Worm (Caenorhabditis elegans) whole organism, L4 larva: ENCODE data around the gene cutl-17.
A peak's percentile ranks its signal among the peaks of the same experiment; 100 is the strongest.

ENCODE experiments used
- F26F4.8 ChIP-seq: fragments of 200-800 bp; sonication (Bioruptor generic); conservative IDR thresholded peaks from 2 replicates; pipeline ENCODE4 v1.3.6; 2022; ENCODE audit warnings: missing genetic modification characterization, missing compliant biosample characterization
- F44E2.7 ChIP-seq: fragments of 200-800 bp; sonication (Bioruptor generic); IDR thresholded peaks from 2 replicates; pipeline ENCODE4 v2.1.2; 2022; ENCODE audit warnings: missing genetic modification characterization, missing compliant biosample characterization
- F49E8.2 ChIP-seq: sonication (generic microtip); optimal IDR thresholded peaks from 2 replicates; lab custom pipeline; 2016; ENCODE audit warnings: missing compliant biosample characterization, mild to moderate bottlenecking, missing genetic modification characterization, borderline replicate concordance
- T20F7.1 ChIP-seq: fragments of 200-800 bp; sonication (Bioruptor generic); optimal IDR thresholded peaks from 2 replicates; lab custom pipeline; 2018; ENCODE audit warnings: mild to moderate bottlenecking, missing genetic modification characterization, missing compliant biosample characterization
- Y105C5A.15 ChIP-seq: fragments of 200-800 bp; sonication (Bioruptor generic); IDR thresholded peaks from 2 replicates; pipeline ENCODE4 v1.3.6; 2022; ENCODE audit warnings: missing genetic modification characterization, missing compliant biosample characterization
- Y5F2A.4 ChIP-seq: fragments of 200-800 bp; sonication (Bioruptor generic); optimal IDR thresholded peaks from 2 replicates; lab custom pipeline; 2018; ENCODE audit warnings: mild to moderate bottlenecking, missing genetic modification characterization, missing compliant biosample characterization
- aha-1 ChIP-seq: fragments of 150-350 bp; peaks from one replicate; lab custom pipeline; 2014; ENCODE audit warnings: missing biosample characterization, missing genetic modification characterization
- attf-4 ChIP-seq: sonication (generic microtip); optimal IDR thresholded peaks from 3 replicates; lab custom pipeline; 2017; ENCODE audit warnings: missing biosample characterization, missing genetic modification characterization
- ceh-20 ChIP-seq: fragments of 200-800 bp; sonication (Bioruptor generic); IDR thresholded peaks from 2 replicates; pipeline ENCODE4 v1.3.6; 2022; ENCODE audit warnings: missing genetic modification reagents, missing genetic modification characterization, missing compliant biosample characterization
- ceh-32 ChIP-seq: sonication (generic microtip); optimal IDR thresholded peaks from 2 replicates; lab custom pipeline; 2016; ENCODE audit warnings: mild to moderate bottlenecking, missing genetic modification characterization, missing compliant biosample characterization; ENCODE audit not compliant: poor library complexity
- ceh-44 ChIP-seq: fragments of 200-800 bp; sonication (Bioruptor generic); IDR thresholded peaks from 2 replicates; pipeline ENCODE4 v1.3.6; 2022; ENCODE audit warnings: missing genetic modification reagents, missing genetic modification characterization, missing compliant biosample characterization
- ceh-82 ChIP-seq: sonication (generic microtip); optimal IDR thresholded peaks from 2 replicates; lab custom pipeline; 2017; ENCODE audit warnings: missing biosample characterization, missing genetic modification characterization
- ces-1 ChIP-seq: fragments of 150-350 bp; sonication (generic microtip); optimal IDR thresholded peaks from 4 replicates; lab custom pipeline; 2014; ENCODE audit warnings: missing biosample characterization, missing genetic modification reagents, missing genetic modification characterization
- ctbp-1 ChIP-seq: fragments of 200-800 bp; sonication (Bioruptor generic); IDR thresholded peaks from 2 replicates; pipeline ENCODE4 v1.3.6; 2022; ENCODE audit warnings: missing genetic modification reagents, missing genetic modification characterization, missing compliant biosample characterization
- daf-12 ChIP-seq: fragments of 150-350 bp; optimal IDR thresholded peaks from 2 replicates; lab custom pipeline; 2014; ENCODE audit warnings: missing biosample characterization, missing genetic modification reagents, missing genetic modification characterization
- daf-16 ChIP-seq, 3 experiments: sonication (generic microtip); optimal IDR thresholded peaks; 2 replicates each; lab custom pipeline; 2016 to 2017; ENCODE audit warnings: missing genetic modification characterization in 3 of 3, missing genetic modification reagents in 3 of 3, mild to moderate bottlenecking in 2 of 3, missing compliant biosample characterization in 2 of 3, missing biosample characterization in 1 of 3, moderate library complexity in 1 of 3
- daf-19 ChIP-seq: fragments of 200-800 bp; sonication (Bioruptor generic); conservative IDR thresholded peaks from 2 replicates; pipeline ENCODE4 v1.3.6; 2022; ENCODE audit warnings: missing genetic modification characterization, missing compliant biosample characterization
- dmd-8 ChIP-seq: fragments of 200-800 bp; sonication (Bioruptor generic); IDR thresholded peaks from 2 replicates; pipeline ENCODE4 v1.3.6; 2022; ENCODE audit warnings: missing genetic modification characterization, missing compliant biosample characterization
- dpl-1 ChIP-seq: fragments of 150-350 bp; optimal IDR thresholded peaks from 2 replicates; lab custom pipeline; 2014; ENCODE audit warnings: missing biosample characterization, missing genetic modification reagents, missing genetic modification characterization
- hlh-30 ChIP-seq: sonication (generic microtip); optimal IDR thresholded peaks from 2 replicates; lab custom pipeline; 2017; ENCODE audit warnings: antibody characterized with exemption, mild to moderate bottlenecking, missing genetic modification characterization, missing compliant biosample characterization; ENCODE audit not compliant: insufficient read depth
- lim-7 ChIP-seq: fragments of 200-800 bp; sonication (Bioruptor generic); IDR thresholded peaks from 2 replicates; pipeline ENCODE4 v1.3.6; 2022; ENCODE audit warnings: missing genetic modification characterization, missing compliant biosample characterization
- lin-38 ChIP-seq: fragments of 200-800 bp; sonication (Bioruptor generic); IDR thresholded peaks from 2 replicates; pipeline ENCODE4 v1.3.6; 2022; ENCODE audit warnings: missing genetic modification reagents, missing genetic modification characterization, missing compliant biosample characterization
- lin-39 ChIP-seq: fragments of 150-350 bp; optimal IDR thresholded peaks from 2 replicates; lab custom pipeline; 2014; ENCODE audit warnings: missing biosample characterization, missing genetic modification reagents, missing genetic modification characterization
- madf-9 ChIP-seq: fragments of 200-800 bp; sonication (Bioruptor generic); conservative IDR thresholded peaks from 2 replicates; pipeline ENCODE4 v1.3.6; 2022; ENCODE audit warnings: missing genetic modification reagents, missing genetic modification characterization, missing compliant biosample characterization
- mdl-1 ChIP-seq, 2 experiments: fragments of 150-350 bp in 1 of 2; sonication (generic microtip) in 1 of 2; optimal IDR thresholded peaks; 2 replicates each; lab custom pipeline; 2014 to 2017; ENCODE audit warnings: missing biosample characterization in 2 of 2, missing genetic modification characterization in 2 of 2
- mep-1 ChIP-seq: fragments of 150-350 bp; sonication (generic microtip); optimal IDR thresholded peaks from 3 replicates; lab custom pipeline; 2014; ENCODE audit warnings: missing biosample characterization, missing genetic modification characterization
- nhr-111 ChIP-seq: fragments of 200-800 bp; sonication (Bioruptor generic); optimal IDR thresholded peaks from 2 replicates; lab custom pipeline; 2018; ENCODE audit warnings: mild to moderate bottlenecking, missing genetic modification characterization, missing compliant biosample characterization
- nhr-25 ChIP-seq: sonication (generic microtip); optimal IDR thresholded peaks from 2 replicates; lab custom pipeline; 2017; ENCODE audit warnings: missing genetic modification characterization, mild to moderate bottlenecking, missing compliant biosample characterization, antibody characterized with exemption, moderate library complexity, borderline replicate concordance; ENCODE audit not compliant: insufficient read depth
- nhr-28 ChIP-seq: fragments of 150-350 bp; optimal IDR thresholded peaks from 2 replicates; lab custom pipeline; 2014; ENCODE audit warnings: missing biosample characterization, missing genetic modification characterization
- nhr-41 ChIP-seq: fragments of 200-800 bp; sonication (Bioruptor generic); IDR thresholded peaks from 2 replicates; pipeline ENCODE4 v1.3.6; 2022; ENCODE audit warnings: missing genetic modification reagents, missing genetic modification characterization, missing compliant biosample characterization
- nhr-48 ChIP-seq: sonication (generic microtip); optimal IDR thresholded peaks from 2 replicates; lab custom pipeline; 2016; ENCODE audit warnings: mild to moderate bottlenecking, missing genetic modification characterization, missing compliant biosample characterization
- nhr-6 ChIP-seq: fragments of 150-350 bp; optimal IDR thresholded peaks from 2 replicates; lab custom pipeline; 2014; ENCODE audit warnings: missing biosample characterization, missing genetic modification characterization
- pha-4 ChIP-seq, 2 experiments: fragments of 150-350 bp in 1 of 2; fragments of 200-800 bp in 1 of 2; sonication (Bioruptor generic) in 1 of 2; IDR thresholded peaks in 1 of 2; optimal IDR thresholded peaks in 1 of 2; 2 replicates each; pipeline versions ENCODE4 v1.3.6 to Lab custom; 2014 to 2022; ENCODE audit warnings: missing genetic modification characterization in 2 of 2, missing genetic modification reagents in 2 of 2, missing biosample characterization in 1 of 2, missing compliant biosample characterization in 1 of 2
- pqm-1 ChIP-seq: sonication (generic microtip); optimal IDR thresholded peaks from 2 replicates; lab custom pipeline; 2017; ENCODE audit warnings: missing biosample characterization, missing genetic modification characterization
- saeg-2 ChIP-seq: fragments of 200-800 bp; sonication (Bioruptor generic); IDR thresholded peaks from 2 replicates; pipeline ENCODE4 v1.3.6; 2022; ENCODE audit warnings: missing genetic modification reagents, missing genetic modification characterization, missing compliant biosample characterization
- sdz-12 ChIP-seq: fragments of 200-800 bp; sonication (Bioruptor generic); optimal IDR thresholded peaks from 2 replicates; lab custom pipeline; 2018; ENCODE audit warnings: mild to moderate bottlenecking, missing genetic modification characterization, missing compliant biosample characterization
- snpc-4 ChIP-seq: fragments of 150-350 bp; optimal IDR thresholded peaks from 2 replicates; lab custom pipeline; 2014; ENCODE audit warnings: missing biosample characterization, missing genetic modification characterization
- unc-39 ChIP-seq: sonication (generic microtip); optimal IDR thresholded peaks from 2 replicates; lab custom pipeline; 2017; ENCODE audit warnings: missing biosample characterization, missing genetic modification characterization
- unc-62 ChIP-seq, 3 experiments: fragments of 150-350 bp in 1 of 3; sonication (generic microtip); optimal IDR thresholded peaks in 2 of 3; peaks in 1 of 3; 1 replicate in 1 of 3; 2 replicates in 2 of 3; lab custom pipeline; 2014 to 2017; ENCODE audit warnings: missing biosample characterization in 3 of 3, missing genetic modification characterization in 3 of 3, missing genetic modification reagents in 3 of 3, missing genotype in 1 of 3
- zfp-2 ChIP-seq: sonication (generic microtip); optimal IDR thresholded peaks from 2 replicates; lab custom pipeline; 2016; ENCODE audit warnings: mild to moderate bottlenecking, missing genetic modification characterization, missing compliant biosample characterization
- zfp-3 ChIP-seq: fragments of 200-800 bp; sonication (Bioruptor generic); conservative IDR thresholded peaks from 2 replicates; pipeline ENCODE4 v1.3.6; 2022; ENCODE audit warnings: missing genetic modification reagents, missing genetic modification characterization, missing compliant biosample characterization

The cutl-17 gene

ce11 chrIV:9477135-9477928 is 20.0 kb upstream of the cutl-17 start, which contains the start of gene wrt-3 (continued):
- TF ChIP-seq daf-12 (tag; lab: Kevin White, UChicago) = no peak
- TF ChIP-seq F26F4.8 (GFP tag; lab: Robert Waterston, UW) = peak; percentile 93
- TF ChIP-seq ceh-20 (GFP tag; lab: Robert Waterston, UW) = no peak
- TF ChIP-seq nhr-28 = peak; percentile 13
- TF ChIP-seq daf-16 (GFP tag; optimal IDR thresholded peaks at IDR 0.05; lab: Kevin White, UChicago) = peak; percentile 71 to 95
- TF ChIP-seq daf-16 (tag; optimal IDR thresholded peaks at IDR 0.05; lab: Kevin White, UChicago) = no peak
- TF ChIP-seq nhr-111 (GFP tag; lab: Kevin White, UChicago) = peak; percentile 94
- TF ChIP-seq dmd-8 (GFP tag; lab: Robert Waterston, UW) = peak; percentile 99
- no peak for TF ChIP-seq lin-39 (tag; lab: Kevin White, UChicago)
- TF ChIP-seq ceh-32 (tag; lab: Kevin White, UChicago) = peak; percentile 1
- TF ChIP-seq ces-1 = no peak
- peak; percentile 76 for TF ChIP-seq nhr-48
- TF ChIP-seq ceh-44 = peak; percentile 88; the same call in 1 of the 2 replicates
- TF ChIP-seq attf-4 = peak; percentile 58
- TF ChIP-seq ceh-82 (tag; lab: Kevin White, UChicago) = no peak
- no peak for TF ChIP-seq hlh-30 (tag; lab: Kevin White, UChicago)
- TF ChIP-seq F49E8.2 (tag; lab: Kevin White, UChicago) = peak; percentile 42
- TF ChIP-seq unc-62 (GFP tag; optimal IDR thresholded peaks at IDR 0.05 in 1 of 2; lab: Kevin White, UChicago) = peak in 1 of 2 experiments; percentile 82
- no peak for TF ChIP-seq unc-62 (tag; optimal IDR thresholded peaks at IDR 0.05; lab: Kevin White, UChicago)
- peak; percentile 91 for TF ChIP-seq pha-4 (GFP tag; IDR thresholded peaks at IDR 0.05; lab: Robert Waterston, UW)
- no peak for TF ChIP-seq pha-4 (tag; optimal IDR thresholded peaks at IDR 0.05; lab: Kevin White, UChicago)
- TF ChIP-seq zfp-2 (tag; lab: Kevin White, UChicago) = peak; percentile 46
- peak; percentile 93 for TF ChIP-seq sdz-12
- peak; percentile 86 for TF ChIP-seq aha-1 (tag; lab: Kevin White, UChicago)
- no peak; the same call in 1 of the 2 replicates for TF ChIP-seq saeg-2 (GFP tag; lab: Robert Waterston, UW)
- TF ChIP-seq dpl-1 (GFP tag; lab: Kevin White, UChicago) = no peak
- peak; percentile 68 for TF ChIP-seq T20F7.1 (GFP tag; lab: Kevin White, UChicago)
- 0 out of 2 replicates have a peak, but pooled peaks have one; percentile 74 for TF ChIP-seq zfp-3 (GFP tag; lab: Robert Waterston, UW)
- no peak for TF ChIP-seq mep-1
- TF ChIP-seq nhr-25 (tag; lab: Kevin White, UChicago) = no peak
- no peak; the same call in none of the 2 replicates for TF ChIP-seq lim-7 (GFP tag; lab: Robert Waterston, UW)
- TF ChIP-seq ctbp-1 (GFP tag; lab: Robert Waterston, UW) = no peak; the same call in 1 of the 2 replicates
- peak; percentile 90 for TF ChIP-seq daf-19
- peak; percentile 97 for TF ChIP-seq F44E2.7
- peak; percentile 94 for TF ChIP-seq Y105C5A.15 (GFP tag; lab: Robert Waterston, UW)
- TF ChIP-seq lin-38 (GFP tag; lab: Robert Waterston, UW) = no peak
- no peak for TF ChIP-seq snpc-4 (tag; lab: Kevin White, UChicago)
- peak; percentile 82 for TF ChIP-seq madf-9
- TF ChIP-seq mdl-1 (tag; optimal IDR thresholded peaks at IDR 0.05; lab: Kevin White, UChicago) = no peak
- peak; percentile 32 for TF ChIP-seq nhr-6 (tag; lab: Kevin White, UChicago)
- no peak for TF ChIP-seq unc-39 (tag; lab: Kevin White, UChicago)
- no peak for TF ChIP-seq pqm-1 (tag; lab: Kevin White, UChicago)
- peak; percentile 75; the same call in 1 of the 2 replicates for TF ChIP-seq nhr-41 (GFP tag; lab: Robert Waterston, UW)
- TF ChIP-seq Y5F2A.4 (GFP tag; lab: Kevin White, UChicago) = peak; percentile 89
